Fruit fly (Drosophila melanogaster) whole organism, embryonic: Measurements from ENCODE around the gene CG6574.

Experiments used
- CG10462 ChIP-seq: fragments of 200-800 bp; sonication (Bioruptor generic); optimal IDR thresholded peaks from 2 replicates; lab custom pipeline; 2016; ENCODE audit warnings: missing biosample characterization, missing genetic modification characterization
- CG11085 ChIP-seq: fragments of 200-800 bp; sonication (Bioruptor generic); IDR thresholded peaks from 2 replicates; pipeline ENCODE4 v1.3.6; 2022; ENCODE audit warnings: missing biosample characterization, missing genetic modification characterization
- CG11696 ChIP-seq: fragments of 200-800 bp; sonication (Bioruptor generic); IDR thresholded peaks from 2 replicates; pipeline ENCODE4 v1.3.6; 2022; ENCODE audit warnings: missing biosample characterization, missing genetic modification characterization
- CG12391 ChIP-seq: fragments of 200-800 bp; sonication (Bioruptor generic); optimal IDR thresholded peaks from 3 replicates; lab custom pipeline; 2018; ENCODE audit warnings: missing biosample characterization, mild to moderate bottlenecking, missing genetic modification characterization, moderate library complexity
- CG13123 ChIP-seq: fragments of 200-800 bp; sonication (Bioruptor generic); optimal IDR thresholded peaks from 2 replicates; lab custom pipeline; 2016; ENCODE audit warnings: missing biosample characterization, missing genetic modification characterization
- CG13624 ChIP-seq: fragments of 200-800 bp; sonication (Bioruptor generic); optimal IDR thresholded peaks from 2 replicates; lab custom pipeline; 2016; ENCODE audit warnings: missing biosample characterization, missing genetic modification characterization
- CG14667 ChIP-seq: fragments of 200-800 bp; sonication (Bioruptor generic); IDR thresholded peaks from 2 replicates; pipeline ENCODE4 v1.3.6; 2022; ENCODE audit warnings: missing biosample characterization, missing genetic modification characterization
- CG1647 ChIP-seq: fragments of 200-800 bp; sonication (Bioruptor generic); optimal IDR thresholded peaks from 3 replicates; lab custom pipeline; 2016; ENCODE audit warnings: missing biosample characterization, missing genetic modification characterization
- CG17802 ChIP-seq: fragments of 200-800 bp; sonication (Bioruptor generic); optimal IDR thresholded peaks from 2 replicates; lab custom pipeline; 2018; ENCODE audit warnings: missing biosample characterization, mild to moderate bottlenecking, missing genetic modification characterization, moderate library complexity
- CG2202 ChIP-seq: fragments of 200-800 bp; sonication (Bioruptor generic); optimal IDR thresholded peaks from 2 replicates; lab custom pipeline; 2018; ENCODE audit warnings: missing biosample characterization, mild to moderate bottlenecking, missing genetic modification characterization
- CG4424 ChIP-seq: fragments of 200-800 bp; sonication (Bioruptor generic); optimal IDR thresholded peaks from 3 replicates; lab custom pipeline; 2016; ENCODE audit warnings: missing biosample characterization, missing genetic modification characterization
- CG4820 ChIP-seq: fragments of 200-800 bp; sonication (Bioruptor generic); optimal IDR thresholded peaks from 3 replicates; lab custom pipeline; 2016; ENCODE audit warnings: missing biosample characterization, missing genetic modification characterization
- CG7271 ChIP-seq: fragments of 200-800 bp; sonication (Bioruptor generic); optimal IDR thresholded peaks from 2 replicates; lab custom pipeline; 2018; ENCODE audit warnings: missing biosample characterization, mild to moderate bottlenecking, missing genetic modification characterization, moderate library complexity
- CG8388 ChIP-seq: fragments of 200-800 bp; sonication (Bioruptor generic); optimal IDR thresholded peaks from 2 replicates; lab custom pipeline; 2019; ENCODE audit warnings: missing biosample characterization, mild to moderate bottlenecking, missing genetic modification characterization, moderate library complexity
- CG9609 ChIP-seq: fragments of 200-800 bp; sonication (Bioruptor generic); optimal IDR thresholded peaks from 3 replicates; lab custom pipeline; 2016; ENCODE audit warnings: missing biosample characterization, missing genetic modification characterization
- CkIIα-i1 ChIP-seq: fragments of 200-800 bp; sonication (Bioruptor generic); IDR thresholded peaks from 2 replicates; pipeline ENCODE4 v1.3.6; 2022; ENCODE audit warnings: missing biosample characterization, missing genetic modification characterization
- Dref ChIP-seq: fragments of 200-800 bp; sonication (Bioruptor generic); IDR thresholded peaks from 2 replicates; pipeline ENCODE4 v1.3.6; 2022; ENCODE audit warnings: missing biosample characterization, missing genetic modification characterization
- Eip74EF ChIP-seq, 2 experiments: fragments of 200-800 bp in 1 of 2; fragments of >200 bp in 1 of 2; sonication (Bioruptor generic) in 1 of 2; optimal IDR thresholded peaks; 2 replicates each; lab custom pipeline; 2017 to 2019; ENCODE audit warnings: missing biosample characterization in 2 of 2, missing genetic modification characterization in 2 of 2, mild to moderate bottlenecking in 1 of 2, moderate library complexity in 1 of 2
- Fer1 ChIP-seq: fragments of 200-800 bp; sonication (Bioruptor generic); optimal IDR thresholded peaks from 2 replicates; lab custom pipeline; 2017; ENCODE audit warnings: missing biosample characterization, mild to moderate bottlenecking, missing genetic modification characterization
- H15 ChIP-seq: fragments of 200-800 bp; sonication (Bioruptor generic); IDR thresholded peaks from 3 replicates; pipeline ENCODE4 v1.3.6; 2022; ENCODE audit warnings: missing biosample characterization, missing genetic modification characterization
- H2.0 ChIP-seq: fragments of 200-800 bp; sonication (Bioruptor generic); IDR thresholded peaks from 2 replicates; pipeline ENCODE4 v1.3.6; 2022; ENCODE audit warnings: missing biosample characterization, missing genetic modification characterization
- Hr39 ChIP-seq: fragments of >200 bp; optimal IDR thresholded peaks from 2 replicates; lab custom pipeline; 2017
- Hr51 ChIP-seq, 2 experiments: fragments of 200-800 bp; sonication (Bioruptor generic); optimal IDR thresholded peaks; 2 replicates in 1 of 2; 3 replicates in 1 of 2; lab custom pipeline; 2016 to 2018; ENCODE audit warnings: missing biosample characterization in 2 of 2, missing genetic modification characterization in 2 of 2, mild to moderate bottlenecking in 1 of 2, moderate library complexity in 1 of 2
- Jarid2 ChIP-seq: fragments of 200-800 bp; sonication (Bioruptor generic); optimal IDR thresholded peaks from 3 replicates; lab custom pipeline; 2017; ENCODE audit warnings: mild to moderate bottlenecking, missing biosample characterization, missing genetic modification reagents, missing genetic modification characterization
- Mad ChIP-seq: fragments of 200-800 bp; sonication (Bioruptor generic); optimal IDR thresholded peaks from 2 replicates; lab custom pipeline; 2016; ENCODE audit warnings: missing biosample characterization, missing genetic modification characterization
- Med ChIP-seq: fragments of 200-800 bp; sonication (Bioruptor generic); peaks from one replicate; lab custom pipeline; 2016; ENCODE audit warnings: missing biosample characterization, missing genetic modification characterization, mild to moderate bottlenecking, inconsistent platforms, moderate library complexity
- Taf1 ChIP-seq: fragments of 200-800 bp; sonication (Bioruptor generic); IDR thresholded peaks from 2 replicates; pipeline ENCODE4 v1.3.6; 2022; ENCODE audit warnings: missing biosample characterization, missing genetic modification characterization
- Trl ChIP-seq, 3 experiments: fragments of >200 bp in 2 of 3; fragments of 200-800 bp in 1 of 3; sonication (Bioruptor generic) in 1 of 3; optimal IDR thresholded peaks; 2 replicates in 1 of 3; 3 replicates in 2 of 3; lab custom pipeline; 2016 to 2017; ENCODE audit warnings: missing biosample characterization in 1 of 3, missing genetic modification characterization in 1 of 3
- ac ChIP-seq: fragments of 200-800 bp; sonication (Bioruptor generic); optimal IDR thresholded peaks from 3 replicates; lab custom pipeline; 2017; ENCODE audit warnings: missing biosample characterization, mild to moderate bottlenecking, missing genetic modification characterization
- ash1 ChIP-seq: fragments of 200-800 bp; sonication (Bioruptor generic); optimal IDR thresholded peaks from 2 replicates; lab custom pipeline; 2018; ENCODE audit warnings: missing biosample characterization, mild to moderate bottlenecking, missing genetic modification characterization
- br ChIP-seq: fragments of >200 bp; optimal IDR thresholded peaks from 2 replicates; lab custom pipeline; 2017
- cad ChIP-seq: fragments of >200 bp; optimal IDR thresholded peaks from 2 replicates; lab custom pipeline; 2017; ENCODE audit warnings: missing biosample characterization, missing genetic modification characterization
- da ChIP-seq: fragments of 200-800 bp; sonication (Bioruptor generic); optimal IDR thresholded peaks from 2 replicates; lab custom pipeline; 2016; ENCODE audit warnings: missing biosample characterization, missing genetic modification characterization
- dan ChIP-seq: fragments of 200-800 bp; sonication (Bioruptor generic); IDR thresholded peaks from 2 replicates; pipeline ENCODE4 v1.3.6; 2022; ENCODE audit warnings: missing biosample characterization, missing genetic modification characterization
- dmrt11E ChIP-seq: fragments of 200-800 bp; sonication (Bioruptor generic); optimal IDR thresholded peaks from 3 replicates; lab custom pipeline; 2018; ENCODE audit warnings: missing biosample characterization, mild to moderate bottlenecking, missing genetic modification characterization, moderate library complexity
- dmrt99B ChIP-seq: fragments of 200-800 bp; sonication (Bioruptor generic); optimal IDR thresholded peaks from 2 replicates; lab custom pipeline; 2018; ENCODE audit warnings: missing biosample characterization, mild to moderate bottlenecking, missing genetic modification characterization, moderate library complexity
- dpn ChIP-seq, 2 experiments: fragments of 200-800 bp; sonication (Bioruptor generic); optimal IDR thresholded peaks; 3 replicates each; lab custom pipeline; 2016; ENCODE audit warnings: missing biosample characterization in 2 of 2, missing genetic modification characterization in 2 of 2
- dysf ChIP-seq: fragments of 200-800 bp; sonication (Bioruptor generic); IDR thresholded peaks from 3 replicates; pipeline ENCODE4 v1.3.6; 2022; ENCODE audit warnings: missing biosample characterization, missing genetic modification characterization
- ems ChIP-seq: fragments of 200-800 bp; sonication (Bioruptor generic); optimal IDR thresholded peaks from 3 replicates; lab custom pipeline; 2016; ENCODE audit warnings: missing biosample characterization, missing genetic modification characterization
- esg ChIP-seq: fragments of 200-800 bp; sonication (Bioruptor generic); conservative IDR thresholded peaks from 2 replicates; pipeline ENCODE4 v1.3.6; 2022; ENCODE audit warnings: missing biosample characterization, missing genetic modification characterization
- exex ChIP-seq: fragments of 200-800 bp; sonication (Bioruptor generic); optimal IDR thresholded peaks from 4 replicates; lab custom pipeline; 2018; ENCODE audit warnings: missing biosample characterization, mild to moderate bottlenecking, missing genetic modification characterization, moderate library complexity
- fd96Cb ChIP-seq: fragments of 200-800 bp; sonication (Bioruptor generic); optimal IDR thresholded peaks from 2 replicates; lab custom pipeline; 2018; ENCODE audit warnings: missing biosample characterization, mild to moderate bottlenecking, missing genetic modification characterization, moderate library complexity
- hkb ChIP-seq, 2 experiments: fragments of 200-800 bp in 1 of 2; fragments of >200 bp in 1 of 2; sonication (Bioruptor generic) in 1 of 2; IDR thresholded peaks in 1 of 2; optimal IDR thresholded peaks in 1 of 2; 2 replicates each; pipeline versions ENCODE4 v1.3.6 to Lab custom; 2017 to 2022; ENCODE audit warnings: missing biosample characterization in 1 of 2, missing genetic modification characterization in 1 of 2
- mirr ChIP-seq: fragments of 200-800 bp; sonication (Bioruptor generic); optimal IDR thresholded peaks from 3 replicates; lab custom pipeline; 2018; ENCODE audit warnings: missing biosample characterization, mild to moderate bottlenecking, missing genetic modification characterization
- org-1 ChIP-seq: fragments of 200-800 bp; sonication (Bioruptor generic); optimal IDR thresholded peaks from 2 replicates; lab custom pipeline; 2017; ENCODE audit warnings: missing biosample characterization, missing genetic modification characterization
- phol ChIP-seq: fragments of 200-800 bp; sonication (Bioruptor generic); optimal IDR thresholded peaks from 3 replicates; lab custom pipeline; 2018; ENCODE audit warnings: missing biosample characterization, mild to moderate bottlenecking, missing genetic modification characterization, moderate library complexity
- sim ChIP-seq: fragments of 200-800 bp; sonication (Bioruptor generic); IDR thresholded peaks from 2 replicates; pipeline ENCODE4 v1.3.6; 2022; ENCODE audit warnings: missing biosample characterization, missing genetic modification characterization
- z ChIP-seq: fragments of 200-800 bp; sonication (Bioruptor generic); IDR thresholded peaks from 3 replicates; pipeline ENCODE4 v1.3.6; 2022; ENCODE audit warnings: missing biosample characterization, missing genetic modification characterization

CG6574 gene

dm6 chr3R:10875515-10876434, 13.0 kb upstream of the CG6574 start, which contains the start of gene Sodh2 (continued):
- TF ChIP-seq esg (GFP tag; lab: Robert Waterston, UW) (peak; percentile 46), CG13123 (GFP tag; lab: Kevin White, UChicago) (peak; percentile 23), Mad (GFP tag; lab: Kevin White, UChicago) (peak; percentile 49), mirr (GFP tag; lab: Kevin White, UChicago) (peak; percentile 72), org-1 (peak; percentile 75), CG11085 (GFP tag; lab: Robert Waterston, UW) (peak; percentile 82), exex (tag; lab: Kevin White, UChicago) (peak; percentile 59), CG12391 (tag; lab: Kevin White, UChicago) (peak; percentile 77), phol (tag; lab: Kevin White, UChicago) (peak; percentile 59), CG14667 (GFP tag; lab: Robert Waterston, UW) (peak; percentile 53), dmrt11E (tag; lab: Kevin White, UChicago) (peak; percentile 25), CG7271 (tag; lab: Kevin White, UChicago) (no peak), CG4820 (GFP tag; lab: Kevin White, UChicago) (no peak), fd96Cb (tag; lab: Kevin White, UChicago) (peak; percentile 39), dpn (GFP tag; optimal IDR thresholded peaks at IDR 0.05; lab: Kevin White, UChicago) (peak; percentile 39 to 69), Dref (GFP tag; lab: Robert Waterston, UW) (no peak), CG11696 (GFP tag; lab: Robert Waterston, UW) (peak; percentile 57), ac (peak; percentile 2), Taf1 (GFP tag; lab: Robert Waterston, UW) (peak; percentile 64; the same call in 1 of the 2 replicates), ash1 (GFP tag; lab: Kevin White, UChicago) (peak; percentile 70), CG8388 (GFP tag; lab: Kevin White, UChicago) (peak; percentile 51), dysf (peak; percentile 79), dmrt99B (peak; percentile 79), Hr51 (GFP tag; optimal IDR thresholded peaks at IDR 0.05; lab: Kevin White, UChicago) (peak in 1 of 2 experiments; percentile 81), Eip74EF (GFP tag; optimal IDR thresholded peaks at IDR 0.05; lab: Kevin White, UChicago) (peak in 1 of 2 experiments; percentile 81), br (lab: Kevin White, UChicago) (no peak), Med (peak; percentile 95), Hr39 (lab: Kevin White, UChicago) (no peak), da (GFP tag; lab: Kevin White, UChicago) (no peak), CG9609 (GFP tag; lab: Kevin White, UChicago) (peak; percentile 69), Fer1 (peak; percentile 92), hkb (optimal IDR thresholded peaks at IDR 0.05; lab: Kevin White, UChicago) (no peak), hkb (GFP tag; IDR thresholded peaks at IDR 0.05; lab: Robert Waterston, UW) (peak; percentile 76), CG10462 (GFP tag; lab: Kevin White, UChicago) (no peak), dan (GFP tag; lab: Robert Waterston, UW) (no peak), CkIIα-i1 (GFP tag; lab: Robert Waterston, UW) (no peak), CG4424 (peak; percentile 52), ems (GFP tag; lab: Kevin White, UChicago) (peak; percentile 12), CG13624 (GFP tag; lab: Kevin White, UChicago) (peak; percentile 37), Trl (optimal IDR thresholded peaks at IDR 0.05; lab: Kevin White, UChicago) (peak in 1 of 2 experiments; percentile 28), Trl (GFP tag; optimal IDR thresholded peaks at IDR 0.05; lab: Kevin White, UChicago) (peak; percentile 25), CG2202 (tag; lab: Kevin White, UChicago) (peak; percentile 45), Jarid2 (peak; percentile 36), H2.0 (GFP tag; lab: Robert Waterston, UW) (peak; percentile 66), CG17802 (peak; percentile 33), sim (GFP tag; lab: Robert Waterston, UW) (no peak; the same call in 1 of the 2 replicates), CG1647 (GFP tag; lab: Kevin White, UChicago) (peak; percentile 45), cad (no peak), z (GFP tag; lab: Robert Waterston, UW) (0 out of 3 replicates have a peak, but pooled peaks have one; percentile 38), H15 (peak; percentile 61)
